Fruit fly (Drosophila melanogaster) whole organism, embryonic: ENCODE measurements around the gene Unc-115b.

Source experiments
- Atf-2 ChIP-seq: fragments of 200-800 bp; sonication (Bioruptor generic); optimal IDR thresholded peaks from 2 replicates; lab custom pipeline; 2016; ENCODE audit warnings: missing biosample characterization, missing genetic modification characterization
- Atf6 ChIP-seq: fragments of 200-800 bp; sonication (Bioruptor generic); IDR thresholded peaks from 2 replicates; pipeline ENCODE4 v1.3.6; 2022; ENCODE audit warnings: missing biosample characterization, missing genetic modification characterization
- CG11695 ChIP-seq: fragments of 200-800 bp; sonication (Bioruptor generic); IDR thresholded peaks from 3 replicates; pipeline ENCODE4 v1.3.6; 2022; ENCODE audit warnings: missing biosample characterization, missing genetic modification characterization
- CG12071 ChIP-seq: fragments of 200-800 bp; sonication (Bioruptor generic); optimal IDR thresholded peaks from 3 replicates; lab custom pipeline; 2018; ENCODE audit warnings: missing biosample characterization, mild to moderate bottlenecking, missing genetic modification characterization
- CG12391 ChIP-seq: fragments of 200-800 bp; sonication (Bioruptor generic); optimal IDR thresholded peaks from 3 replicates; lab custom pipeline; 2018; ENCODE audit warnings: missing biosample characterization, mild to moderate bottlenecking, missing genetic modification characterization, moderate library complexity
- CG16815 ChIP-seq: fragments of 200-800 bp; sonication (Bioruptor generic); optimal IDR thresholded peaks from 3 replicates; lab custom pipeline; 2017; ENCODE audit warnings: missing biosample characterization, mild to moderate bottlenecking, missing genetic modification characterization
- CG16863 ChIP-seq: fragments of 200-800 bp; sonication (Bioruptor generic); optimal IDR thresholded peaks from 3 replicates; lab custom pipeline; 2016; ENCODE audit warnings: missing biosample characterization, missing genetic modification characterization
- CG17361 ChIP-seq: fragments of 200-800 bp; sonication (Bioruptor generic); IDR thresholded peaks from 3 replicates; pipeline ENCODE4 v1.3.6; 2022; ENCODE audit warnings: missing biosample characterization, missing genetic modification characterization
- CG17385 ChIP-seq: fragments of 200-800 bp; sonication (Bioruptor generic); optimal IDR thresholded peaks from 3 replicates; lab custom pipeline; 2018; ENCODE audit warnings: missing biosample characterization, mild to moderate bottlenecking, missing genetic modification characterization
- CG18764 ChIP-seq: fragments of 200-800 bp; sonication (Bioruptor generic); optimal IDR thresholded peaks from 3 replicates; lab custom pipeline; 2016; ENCODE audit warnings: missing biosample characterization, missing genetic modification characterization
- CG32532 ChIP-seq: fragments of 200-800 bp; sonication (Bioruptor generic); IDR thresholded peaks from 2 replicates; pipeline ENCODE4 v1.3.6; 2022; ENCODE audit warnings: missing biosample characterization, missing genetic modification characterization
- CG34422 ChIP-seq: fragments of 200-800 bp; sonication (Bioruptor generic); IDR thresholded peaks from 3 replicates; pipeline ENCODE4 v1.3.6; 2022; ENCODE audit warnings: missing biosample characterization, missing genetic modification characterization
- CG5180 ChIP-seq: fragments of 200-800 bp; sonication (Bioruptor generic); optimal IDR thresholded peaks from 3 replicates; lab custom pipeline; 2017; ENCODE audit warnings: missing biosample characterization, missing genetic modification characterization, mild to moderate bottlenecking, moderate library complexity, missing genetic modification reagents
- CG6765 ChIP-seq: fragments of 200-800 bp; sonication (Bioruptor generic); optimal IDR thresholded peaks from 3 replicates; lab custom pipeline; 2017; ENCODE audit warnings: missing biosample characterization, mild to moderate bottlenecking, missing genetic modification characterization
- CG7839 ChIP-seq: fragments of 200-800 bp; sonication (Bioruptor generic); optimal IDR thresholded peaks from 3 replicates; lab custom pipeline; 2018; ENCODE audit warnings: missing biosample characterization, mild to moderate bottlenecking, missing genetic modification characterization, moderate library complexity
- CG7928 ChIP-seq: fragments of 200-800 bp; sonication (Bioruptor generic); optimal IDR thresholded peaks from 2 replicates; lab custom pipeline; 2017; ENCODE audit warnings: missing biosample characterization, mild to moderate bottlenecking, missing genetic modification characterization
- CG8924 ChIP-seq: fragments of 200-800 bp; optimal IDR thresholded peaks from 3 replicates; lab custom pipeline; 2019; ENCODE audit warnings: missing biosample characterization, mild to moderate bottlenecking, missing genetic modification characterization, moderate library complexity
- CTCF ChIP-seq: fragments of 200-800 bp; sonication (Bioruptor generic); optimal IDR thresholded peaks from 2 replicates; lab custom pipeline; 2017; ENCODE audit warnings: missing biosample characterization, mild to moderate bottlenecking, missing genetic modification characterization, moderate library complexity
- Dll ChIP-seq: fragments of 200-800 bp; sonication (Bioruptor generic); IDR thresholded peaks from 4 replicates; pipeline ENCODE4 v1.3.6; 2022; ENCODE audit warnings: missing biosample characterization, missing genetic modification characterization; ENCODE audit not compliant: partially characterized antibody
- Doc3 ChIP-seq: fragments of 200-800 bp; sonication (Bioruptor generic); IDR thresholded peaks from 3 replicates; pipeline ENCODE4 v1.3.6; 2022; ENCODE audit warnings: missing biosample characterization, missing genetic modification characterization; ENCODE audit not compliant: partially characterized antibody
- Dp ChIP-seq: fragments of 200-800 bp; sonication (Bioruptor generic); optimal IDR thresholded peaks from 2 replicates; lab custom pipeline; 2018; ENCODE audit warnings: missing biosample characterization, mild to moderate bottlenecking, missing genetic modification characterization, moderate library complexity
- Elba2 ChIP-seq: fragments of 200-800 bp; sonication (Bioruptor generic); optimal IDR thresholded peaks from 3 replicates; lab custom pipeline; 2016; ENCODE audit warnings: missing biosample characterization, missing genetic modification characterization
- Ets97D ChIP-seq: fragments of 200-800 bp; sonication (Bioruptor generic); optimal IDR thresholded peaks from 3 replicates; lab custom pipeline; 2016; ENCODE audit warnings: missing biosample characterization, missing genetic modification characterization
- H15 ChIP-seq: fragments of 200-800 bp; sonication (Bioruptor generic); IDR thresholded peaks from 3 replicates; pipeline ENCODE4 v1.3.6; 2022; ENCODE audit warnings: missing biosample characterization, missing genetic modification characterization
- HLH4C ChIP-seq: fragments of 200-800 bp; sonication (Bioruptor generic); IDR thresholded peaks from 3 replicates; pipeline ENCODE4 v1.3.6; 2022; ENCODE audit warnings: missing biosample characterization, missing genetic modification characterization; ENCODE audit not compliant: partially characterized antibody
- HmgD ChIP-seq: fragments of 200-800 bp; sonication (Bioruptor generic); optimal IDR thresholded peaks from 3 replicates; lab custom pipeline; 2016; ENCODE audit warnings: missing biosample characterization, missing genetic modification characterization
- Med ChIP-seq: fragments of 200-800 bp; sonication (Bioruptor generic); peaks from one replicate; lab custom pipeline; 2016; ENCODE audit warnings: missing biosample characterization, missing genetic modification characterization, mild to moderate bottlenecking, inconsistent platforms, moderate library complexity
- Nf-YC ChIP-seq: fragments of 200-800 bp; optimal IDR thresholded peaks from 3 replicates; lab custom pipeline; 2019; ENCODE audit warnings: missing biosample characterization, mild to moderate bottlenecking, missing genetic modification characterization, moderate library complexity
- Poxn ChIP-seq: fragments of 200-800 bp; sonication (Bioruptor generic); IDR thresholded peaks from 2 replicates; pipeline ENCODE4 v1.3.6; 2022; ENCODE audit warnings: missing biosample characterization, missing genetic modification characterization
- Sry-δ ChIP-seq: fragments of 200-800 bp; sonication (Bioruptor generic); optimal IDR thresholded peaks from 2 replicates; lab custom pipeline; 2016; ENCODE audit warnings: missing biosample characterization, missing genetic modification characterization
- Xbp1 ChIP-seq: fragments of 200-800 bp; sonication (Bioruptor generic); optimal IDR thresholded peaks from 3 replicates; lab custom pipeline; 2016; ENCODE audit warnings: missing biosample characterization, mild to moderate bottlenecking, missing genetic modification characterization
- YL-1 ChIP-seq: fragments of 200-800 bp; sonication (Bioruptor generic); optimal IDR thresholded peaks from 3 replicates; lab custom pipeline; 2017; ENCODE audit warnings: missing biosample characterization, mild to moderate bottlenecking, missing genetic modification characterization
- caup ChIP-seq: fragments of 200-800 bp; sonication (Bioruptor generic); optimal IDR thresholded peaks from 3 replicates; lab custom pipeline; 2017; ENCODE audit warnings: missing biosample characterization, mild to moderate bottlenecking, missing genetic modification characterization, moderate library complexity; ENCODE audit not compliant: severe bottlenecking
- corto ChIP-seq: fragments of 200-800 bp; sonication (Bioruptor generic); optimal IDR thresholded peaks from 2 replicates; lab custom pipeline; 2016; ENCODE audit warnings: missing biosample characterization, mild to moderate bottlenecking, missing genetic modification characterization, moderate library complexity
- dmrt99B ChIP-seq: fragments of 200-800 bp; sonication (Bioruptor generic); optimal IDR thresholded peaks from 2 replicates; lab custom pipeline; 2018; ENCODE audit warnings: missing biosample characterization, mild to moderate bottlenecking, missing genetic modification characterization, moderate library complexity
- gem ChIP-seq: fragments of 200-800 bp; sonication (Bioruptor generic); optimal IDR thresholded peaks from 2 replicates; lab custom pipeline; 2019; ENCODE audit warnings: missing biosample characterization, mild to moderate bottlenecking, missing genetic modification characterization, moderate library complexity
- gfzf ChIP-seq: fragments of 200-800 bp; sonication (Bioruptor generic); optimal IDR thresholded peaks from 2 replicates; lab custom pipeline; 2016; ENCODE audit warnings: missing biosample characterization, mild to moderate bottlenecking, missing genetic modification characterization, moderate library complexity
- hb ChIP-seq: fragments of 200-800 bp; sonication (Bioruptor generic); IDR thresholded peaks from 3 replicates; pipeline ENCODE4 v1.3.6; 2022; ENCODE audit warnings: missing biosample characterization, missing genetic modification characterization; ENCODE audit not compliant: partially characterized antibody
- insv ChIP-seq, 2 experiments: fragments of 200-800 bp; sonication (Bioruptor generic); optimal IDR thresholded peaks; 3 replicates each; lab custom pipeline; 2016 to 2018; ENCODE audit warnings: missing biosample characterization in 2 of 2, missing genetic modification characterization in 2 of 2
- jigr1 ChIP-seq: fragments of 200-800 bp; sonication (Bioruptor generic); IDR thresholded peaks from 3 replicates; pipeline ENCODE4 v1.3.6; 2022; ENCODE audit warnings: missing biosample characterization, missing genetic modification characterization
- nerfin-2 ChIP-seq: fragments of 200-800 bp; sonication (Bioruptor generic); IDR thresholded peaks from 2 replicates; pipeline ENCODE4 v1.3.6; 2022; ENCODE audit warnings: missing biosample characterization, missing genetic modification characterization; ENCODE audit not compliant: partially characterized antibody
- onecut ChIP-seq: fragments of 200-800 bp; sonication (Bioruptor generic); IDR thresholded peaks from 2 replicates; pipeline ENCODE4 v1.3.6; 2022; ENCODE audit warnings: missing biosample characterization, missing genetic modification characterization
- run ChIP-seq: fragments of 200-800 bp; sonication (Bioruptor generic); optimal IDR thresholded peaks from 3 replicates; lab custom pipeline; 2018; ENCODE audit warnings: missing biosample characterization, mild to moderate bottlenecking, missing genetic modification characterization
- shn ChIP-seq: fragments of 200-800 bp; sonication (Bioruptor generic); optimal IDR thresholded peaks from 3 replicates; lab custom pipeline; 2016; ENCODE audit warnings: missing biosample characterization, missing genetic modification characterization
- slou ChIP-seq: fragments of 200-800 bp; sonication (Bioruptor generic); optimal IDR thresholded peaks from 3 replicates; lab custom pipeline; 2016; ENCODE audit warnings: missing biosample characterization, missing genetic modification characterization
- sr ChIP-seq: fragments of 200-800 bp; sonication (Bioruptor generic); IDR thresholded peaks from 3 replicates; pipeline ENCODE4 v1.3.6; 2022; ENCODE audit warnings: missing biosample characterization, missing genetic modification characterization
- tll ChIP-seq, 2 experiments: fragments of 200-800 bp in 1 of 2; fragments of >200 bp in 1 of 2; sonication (Bioruptor generic) in 1 of 2; optimal IDR thresholded peaks; 2 replicates each; lab custom pipeline; 2017 to 2019; ENCODE audit warnings: missing biosample characterization in 2 of 2, missing genetic modification characterization in 2 of 2, mild to moderate bottlenecking in 1 of 2, moderate library complexity in 1 of 2
- z ChIP-seq: fragments of 200-800 bp; sonication (Bioruptor generic); IDR thresholded peaks from 3 replicates; pipeline ENCODE4 v1.3.6; 2022; ENCODE audit warnings: missing biosample characterization, missing genetic modification characterization
- zen2 ChIP-seq: fragments of 200-800 bp; sonication (Bioruptor generic); IDR thresholded peaks from 3 replicates; pipeline ENCODE4 v1.3.6; 2022; ENCODE audit warnings: missing biosample characterization, missing genetic modification characterization; ENCODE audit not compliant: partially characterized antibody

Gene Unc-115b

dm6 chr3R:9710886-9711285, 18.3 kb upstream of the Unc-115b start, which contains the start of the genes trbd and dmt (continued):
- TF ChIP-seq jigr1 (no peak), onecut (peak; percentile 28), Elba2 (GFP tag; lab: Kevin White, UChicago) (peak; percentile 72), Nf-YC (tag; lab: Kevin White, UChicago) (no peak), Poxn (GFP tag; lab: Robert Waterston, UW) (no peak), Sry-δ (GFP tag; lab: Kevin White, UChicago) (peak; percentile 83), YL-1 (peak; percentile 93), H15 (GFP tag; lab: Robert Waterston, UW) (no peak), caup (no peak), CG7928 (GFP tag; lab: Kevin White, UChicago) (peak; percentile 99), Dp (GFP tag; lab: Kevin White, UChicago) (peak; percentile 84), CG17361 (GFP tag; lab: Robert Waterston, UW) (no peak), CG16863 (GFP tag; lab: Kevin White, UChicago) (peak; percentile 52), HmgD (GFP tag; lab: Kevin White, UChicago) (peak; percentile 90), run (no peak), zen2 (GFP tag; lab: Robert Waterston, UW) (no peak), HLH4C (no peak), tll (GFP tag; optimal IDR thresholded peaks at IDR 0.05; lab: Kevin White, UChicago) (no peak), dmrt99B (no peak), Med (GFP tag; lab: Kevin White, UChicago) (peak; percentile 98), Atf-2 (GFP tag; lab: Kevin White, UChicago) (peak; percentile 17), shn (GFP tag; lab: Kevin White, UChicago) (peak; percentile 37), Xbp1 (GFP tag; lab: Kevin White, UChicago) (peak; percentile 77), Atf6 (GFP tag; lab: Robert Waterston, UW) (no peak), CG7839 (tag; lab: Kevin White, UChicago) (no peak)

- TF ChIP-seq nerfin-2 = no peak
- no peak for TF ChIP-seq z (GFP tag; lab: Robert Waterston, UW)
- no peak for TF ChIP-seq Ets97D (GFP tag; lab: Kevin White, UChicago)
- TF ChIP-seq CTCF (GFP tag; lab: Kevin White, UChicago) = no peak
- no peak for TF ChIP-seq CG12391 (tag; lab: Kevin White, UChicago)
- TF ChIP-seq corto (GFP tag; lab: Kevin White, UChicago) = no peak
- TF ChIP-seq CG6765 = no peak
- TF ChIP-seq Med (GFP tag; lab: Kevin White, UChicago) = peak; percentile 32
- TF ChIP-seq insv (GFP tag; optimal IDR thresholded peaks at IDR 0.05; lab: Kevin White, UChicago) = peak in 1 of 2 experiments; percentile 76
- no peak for TF ChIP-seq sr (GFP tag; lab: Robert Waterston, UW)
- no peak for TF ChIP-seq Elba2 (GFP tag; lab: Kevin White, UChicago)
Measured at dm6 chr3R:9710228-9710627, 17.7 kb upstream of the Unc-115b start.

- TF ChIP-seq gfzf = peak; percentile 98
- no peak for TF ChIP-seq CG12071 (GFP tag; lab: Kevin White, UChicago)
- peak; percentile 3 for TF ChIP-seq slou
- no peak for TF ChIP-seq hb (GFP tag; lab: Robert Waterston, UW)
- no peak for TF ChIP-seq Dll (GFP tag; lab: Robert Waterston, UW)
- TF ChIP-seq CG32532 (GFP tag; lab: Robert Waterston, UW) = no peak
- peak; percentile 61 for TF ChIP-seq caup
- peak; percentile 66 for TF ChIP-seq CG8924
- no peak for TF ChIP-seq CG16815
- TF ChIP-seq Doc3 (GFP tag; lab: Robert Waterston, UW) = no peak
- TF ChIP-seq CG11695 = no peak
- TF ChIP-seq CG34422 (GFP tag; lab: Robert Waterston, UW) = no peak
- no peak for TF ChIP-seq CG17385 (GFP tag; lab: Kevin White, UChicago)
- TF ChIP-seq CG18764 (GFP tag; lab: Kevin White, UChicago) = peak; percentile 20
- TF ChIP-seq CG5180 (GFP tag; lab: Kevin White, UChicago) = no peak
- TF ChIP-seq gem = no peak
Measured at dm6 chr3R:9705008-9705628, 12.5 kb upstream of the Unc-115b start, which contains the start of gene Unc-115a. TSS of gene Unc-115a (minus strand) at chr3R:9705417.
